Worm (Caenorhabditis elegans) whole organism, L3 larva: ENCODE data around the gene pes-23.

Experiments
- aly-2 ChIP-seq: fragments of 150-350 bp; optimal IDR thresholded peaks from 2 replicates; lab custom pipeline; 2014; ENCODE audit warnings: missing biosample characterization, missing genetic modification characterization
- ama-1 ChIP-seq: fragments of 150-350 bp; optimal IDR thresholded peaks from 2 replicates; lab custom pipeline; 2018
- egl-27 ChIP-seq: sonication (generic microtip); optimal IDR thresholded peaks from 4 replicates; lab custom pipeline; 2017; ENCODE audit warnings: missing biosample characterization, missing genetic modification reagents, missing genetic modification characterization
- fos-1 ChIP-seq: fragments of 150-350 bp; optimal IDR thresholded peaks from 2 replicates; lab custom pipeline; 2014; ENCODE audit warnings: missing biosample characterization, missing genetic modification characterization
- hmg-11 ChIP-seq: sonication (generic microtip); optimal IDR thresholded peaks from 2 replicates; lab custom pipeline; 2016; ENCODE audit warnings: missing genetic modification characterization, missing compliant biosample characterization
- lin-39 ChIP-seq: fragments of 150-350 bp; optimal IDR thresholded peaks from 2 replicates; lab custom pipeline; 2018; ENCODE audit warnings: missing biosample characterization, missing genetic modification reagents, missing genetic modification characterization
- nfya-1 ChIP-seq: sonication (generic microtip); optimal IDR thresholded peaks from 2 replicates; lab custom pipeline; 2017; ENCODE audit warnings: missing genetic modification characterization, mild to moderate bottlenecking, missing compliant biosample characterization, antibody characterized with exemption, moderate library complexity; ENCODE audit not compliant: insufficient read depth
- nhr-12 ChIP-seq: fragments of 150-350 bp; optimal IDR thresholded peaks from 2 replicates; lab custom pipeline; 2014; ENCODE audit warnings: missing biosample characterization, missing genetic modification characterization
- nhr-25 ChIP-seq: sonication (generic microtip); optimal IDR thresholded peaks from 2 replicates; lab custom pipeline; 2017; ENCODE audit warnings: missing biosample characterization, missing genetic modification characterization
- pqm-1 ChIP-seq: fragments of 150-350 bp; optimal IDR thresholded peaks from 2 replicates; lab custom pipeline; 2017; ENCODE audit warnings: missing biosample characterization, missing genetic modification characterization, inconsistent platforms
- tbx-2 ChIP-seq: sonication (generic microtip); optimal IDR thresholded peaks from 2 replicates; lab custom pipeline; 2016; ENCODE audit warnings: mild to moderate bottlenecking, missing genetic modification characterization, missing compliant biosample characterization
- zag-1 ChIP-seq: fragments of 150-350 bp; optimal IDR thresholded peaks from 2 replicates; lab custom pipeline; 2014; ENCODE audit warnings: missing biosample characterization, missing genetic modification characterization

- TF ChIP-seq fos-1 = no peak
- no peak for TF ChIP-seq nfya-1 (tag; lab: Kevin White, UChicago)
- TF ChIP-seq nhr-25 (tag; lab: Kevin White, UChicago) = no peak
- no peak for TF ChIP-seq tbx-2 (tag; lab: Kevin White, UChicago)
- no peak for TF ChIP-seq pqm-1
- no peak for TF ChIP-seq zag-1 (tag; lab: Kevin White, UChicago)
- TF ChIP-seq lin-39 (tag; lab: Kevin White, UChicago) = no peak
- no peak for TF ChIP-seq hmg-11
- TF ChIP-seq aly-2 (tag; lab: Kevin White, UChicago) = no peak
- TF ChIP-seq ama-1 (lab: Kevin White, UChicago) = no peak
- TF ChIP-seq nhr-12 (tag; lab: Kevin White, UChicago) = no peak
- TF ChIP-seq egl-27 (tag; lab: Kevin White, UChicago) = no peak
These were observed 45.6 kb downstream of the pes-23 start for ce11 chrX:6946789-6947188.
